Worm (Caenorhabditis elegans) whole organism, L2 larva: ENCODE data around the gene ani-2.
A peak's percentile ranks its signal among the peaks of the same experiment; 100 is the strongest.

Source experiments
- C34F6.9 ChIP-seq: fragments of 150-350 bp; optimal IDR thresholded peaks from 2 replicates; lab custom pipeline; 2014; ENCODE audit warnings: missing biosample characterization, missing genetic modification characterization
- F13H6.1 ChIP-seq: sonication (generic microtip); optimal IDR thresholded peaks from 2 replicates; lab custom pipeline; 2016; ENCODE audit warnings: missing genetic modification characterization, missing compliant biosample characterization
- R02D3.7 ChIP-seq: fragments of 150-350 bp; optimal IDR thresholded peaks from 2 replicates; lab custom pipeline; 2014; ENCODE audit warnings: missing biosample characterization, missing genetic modification characterization
- Y55F3AM.14 ChIP-seq: fragments of 200-800 bp; sonication (Bioruptor generic); optimal IDR thresholded peaks from 2 replicates; lab custom pipeline; 2018; ENCODE audit warnings: mild to moderate bottlenecking, missing genetic modification characterization, missing compliant biosample characterization
- alr-1 ChIP-seq: fragments of 150-350 bp; optimal IDR thresholded peaks from 2 replicates; lab custom pipeline; 2014; ENCODE audit warnings: missing biosample characterization, missing genetic modification characterization
- aly-2 ChIP-seq: fragments of 150-350 bp; optimal IDR thresholded peaks from 2 replicates; lab custom pipeline; 2014; ENCODE audit warnings: missing biosample characterization, missing genetic modification characterization
- ama-1 ChIP-seq: fragments of 150-350 bp; optimal IDR thresholded peaks from 2 replicates; lab custom pipeline; 2018; ENCODE audit warnings: inconsistent platforms
- blmp-1 ChIP-seq: sonication (generic microtip); optimal IDR thresholded peaks from 2 replicates; lab custom pipeline; 2017; ENCODE audit warnings: missing genetic modification characterization, mild to moderate bottlenecking, missing compliant biosample characterization, antibody characterized with exemption, moderate library complexity; ENCODE audit not compliant: insufficient read depth
- ceh-16 ChIP-seq: fragments of 150-350 bp; optimal IDR thresholded peaks from 2 replicates; lab custom pipeline; 2014; ENCODE audit warnings: missing biosample characterization, missing genetic modification characterization
- ceh-82 ChIP-seq: fragments of 150-350 bp; optimal IDR thresholded peaks from 2 replicates; lab custom pipeline; 2014; ENCODE audit warnings: missing biosample characterization, missing genetic modification characterization
- crh-2 ChIP-seq: sonication (generic microtip); optimal IDR thresholded peaks from 2 replicates; lab custom pipeline; 2017; ENCODE audit warnings: missing biosample characterization, missing genetic modification characterization
- egl-27 ChIP-seq: sonication (generic microtip); optimal IDR thresholded peaks from 3 replicates; lab custom pipeline; 2017; ENCODE audit warnings: missing biosample characterization, missing genetic modification reagents, missing genetic modification characterization
- elt-1 ChIP-seq: fragments of 150-350 bp; optimal IDR thresholded peaks from 2 replicates; lab custom pipeline; 2014; ENCODE audit warnings: missing biosample characterization, missing genetic modification characterization
- elt-3 ChIP-seq: sonication (generic microtip); optimal IDR thresholded peaks from 2 replicates; lab custom pipeline; 2017; ENCODE audit warnings: missing biosample characterization, missing genetic modification characterization
- fos-1 ChIP-seq: fragments of 150-350 bp; optimal IDR thresholded peaks from 2 replicates; lab custom pipeline; 2014; ENCODE audit warnings: missing biosample characterization, missing genetic modification characterization
- gmeb-1 ChIP-seq: fragments of 150-350 bp; optimal IDR thresholded peaks from 2 replicates; lab custom pipeline; 2014; ENCODE audit warnings: missing biosample characterization, missing genetic modification characterization
- lin-11 ChIP-seq: fragments of 150-350 bp; sonication (generic microtip); optimal IDR thresholded peaks from 2 replicates; lab custom pipeline; 2014; ENCODE audit warnings: missing biosample characterization, missing genetic modification characterization, inconsistent platforms, mixed read lengths
- lin-13 ChIP-seq: fragments of 150-350 bp; optimal IDR thresholded peaks from 2 replicates; lab custom pipeline; 2014; ENCODE audit warnings: missing biosample characterization, missing genetic modification reagents, missing genetic modification characterization
- lin-39 ChIP-seq: fragments of 150-350 bp; optimal IDR thresholded peaks from 2 replicates; lab custom pipeline; 2014; ENCODE audit warnings: missing biosample characterization, missing genetic modification reagents, missing genetic modification characterization
- lsy-2 ChIP-seq, 2 experiments: fragments of 150-350 bp in 1 of 2; sonication (generic microtip) in 1 of 2; optimal IDR thresholded peaks; 2 replicates each; lab custom pipeline; 2014 to 2017; ENCODE audit warnings: missing biosample characterization in 2 of 2, missing genetic modification characterization in 2 of 2
- mab-5 ChIP-seq: fragments of 150-350 bp; optimal IDR thresholded peaks from 2 replicates; lab custom pipeline; 2014; ENCODE audit warnings: missing biosample characterization, missing genetic modification characterization
- mbf-1 ChIP-seq: sonication (generic microtip); optimal IDR thresholded peaks from 2 replicates; lab custom pipeline; 2017; ENCODE audit warnings: missing biosample characterization, missing genetic modification characterization
- mdl-1 ChIP-seq, 2 experiments: fragments of 150-350 bp in 1 of 2; sonication (generic microtip) in 1 of 2; optimal IDR thresholded peaks; 2 replicates each; lab custom pipeline; 2017; ENCODE audit warnings: missing biosample characterization in 2 of 2, missing genetic modification characterization in 2 of 2
- nhr-10 ChIP-seq: sonication (generic microtip); optimal IDR thresholded peaks from 2 replicates; lab custom pipeline; 2017; ENCODE audit warnings: missing biosample characterization, missing genetic modification characterization
- nhr-11 ChIP-seq: fragments of 150-350 bp; optimal IDR thresholded peaks from 2 replicates; lab custom pipeline; 2014; ENCODE audit warnings: missing biosample characterization, missing genetic modification characterization
- nhr-12 ChIP-seq: fragments of 150-350 bp; optimal IDR thresholded peaks from 2 replicates; lab custom pipeline; 2014; ENCODE audit warnings: missing biosample characterization, missing genetic modification characterization
- nhr-129 ChIP-seq: fragments of 150-350 bp; optimal IDR thresholded peaks from 2 replicates; lab custom pipeline; 2014; ENCODE audit warnings: missing biosample characterization, missing genetic modification characterization
- nhr-21 ChIP-seq: fragments of 150-350 bp; optimal IDR thresholded peaks from 2 replicates; lab custom pipeline; 2014; ENCODE audit warnings: missing biosample characterization, missing genetic modification characterization
- nhr-23 ChIP-seq: fragments of 150-350 bp; optimal IDR thresholded peaks from 2 replicates; lab custom pipeline; 2014; ENCODE audit warnings: missing biosample characterization, missing genetic modification reagents, missing genetic modification characterization
- nhr-237 ChIP-seq: fragments of 150-350 bp; optimal IDR thresholded peaks from 2 replicates; lab custom pipeline; 2014; ENCODE audit warnings: missing biosample characterization, missing genetic modification characterization
- nhr-25 ChIP-seq: fragments of 150-350 bp; sonication (generic microtip); optimal IDR thresholded peaks from 3 replicates; lab custom pipeline; 2014; ENCODE audit warnings: missing biosample characterization, missing genetic modification characterization
- nhr-6 ChIP-seq: fragments of 150-350 bp; optimal IDR thresholded peaks from 2 replicates; lab custom pipeline; 2014; ENCODE audit warnings: missing biosample characterization, missing genetic modification characterization
- nhr-77 ChIP-seq: fragments of 150-350 bp; optimal IDR thresholded peaks from 2 replicates; lab custom pipeline; 2014; ENCODE audit warnings: missing biosample characterization, missing genetic modification characterization
- peb-1 ChIP-seq: fragments of 150-350 bp; optimal IDR thresholded peaks from 2 replicates; lab custom pipeline; 2014; ENCODE audit warnings: missing biosample characterization, missing genetic modification characterization
- sem-4 ChIP-seq: fragments of 150-350 bp; optimal IDR thresholded peaks from 2 replicates; lab custom pipeline; 2014; ENCODE audit warnings: missing biosample characterization, missing genetic modification reagents, missing genetic modification characterization
- skn-1 ChIP-seq: sonication (generic microtip); optimal IDR thresholded peaks from 2 replicates; lab custom pipeline; 2017; ENCODE audit warnings: missing biosample characterization, missing genetic modification characterization
- sma-3 ChIP-seq: sonication (generic microtip); optimal IDR thresholded peaks from 2 replicates; lab custom pipeline; 2016; ENCODE audit warnings: missing genetic modification reagents, missing genetic modification characterization, missing compliant biosample characterization
- sma-9 ChIP-seq, 2 experiments: fragments of 150-350 bp in 1 of 2; sonication (generic microtip) in 1 of 2; optimal IDR thresholded peaks; 2 replicates each; lab custom pipeline; 2014 to 2016; ENCODE audit warnings: missing genetic modification characterization in 2 of 2, mild to moderate bottlenecking in 1 of 2, missing biosample characterization in 1 of 2, missing compliant biosample characterization in 1 of 2, missing genetic modification reagents in 1 of 2, moderate library complexity in 1 of 2
- snpc-4 ChIP-seq: fragments of 150-350 bp; optimal IDR thresholded peaks from 2 replicates; lab custom pipeline; 2014; ENCODE audit warnings: missing biosample characterization, missing genetic modification characterization
- unc-39 ChIP-seq: fragments of 150-350 bp; optimal IDR thresholded peaks from 2 replicates; lab custom pipeline; 2014; ENCODE audit warnings: missing biosample characterization, missing genetic modification characterization
- unc-55 ChIP-seq: fragments of 150-350 bp; sonication (generic microtip); optimal IDR thresholded peaks from 3 replicates; lab custom pipeline; 2014; ENCODE audit warnings: missing biosample characterization, missing genetic modification reagents, missing genetic modification characterization
- unc-62 ChIP-seq: fragments of 150-350 bp; optimal IDR thresholded peaks from 2 replicates; lab custom pipeline; 2014; ENCODE audit warnings: missing biosample characterization, missing genetic modification reagents, missing genetic modification characterization
- zag-1 ChIP-seq: fragments of 150-350 bp; optimal IDR thresholded peaks from 2 replicates; lab custom pipeline; 2014; ENCODE audit warnings: missing biosample characterization, missing genetic modification characterization
- ztf-1 ChIP-seq: fragments of 200-800 bp; sonication (Bioruptor generic); conservative IDR thresholded peaks from 2 replicates; pipeline ENCODE4 v1.3.6; 2022; ENCODE audit warnings: missing genetic modification characterization, missing compliant biosample characterization
- ztf-11 ChIP-seq: sonication (generic microtip); optimal IDR thresholded peaks from 2 replicates; lab custom pipeline; 2017; ENCODE audit warnings: missing biosample characterization, missing genetic modification characterization
- ztf-4 ChIP-seq: fragments of 150-350 bp; optimal IDR thresholded peaks from 2 replicates; lab custom pipeline; 2014; ENCODE audit warnings: missing biosample characterization, missing genetic modification characterization

ani-2 gene

DNA sequence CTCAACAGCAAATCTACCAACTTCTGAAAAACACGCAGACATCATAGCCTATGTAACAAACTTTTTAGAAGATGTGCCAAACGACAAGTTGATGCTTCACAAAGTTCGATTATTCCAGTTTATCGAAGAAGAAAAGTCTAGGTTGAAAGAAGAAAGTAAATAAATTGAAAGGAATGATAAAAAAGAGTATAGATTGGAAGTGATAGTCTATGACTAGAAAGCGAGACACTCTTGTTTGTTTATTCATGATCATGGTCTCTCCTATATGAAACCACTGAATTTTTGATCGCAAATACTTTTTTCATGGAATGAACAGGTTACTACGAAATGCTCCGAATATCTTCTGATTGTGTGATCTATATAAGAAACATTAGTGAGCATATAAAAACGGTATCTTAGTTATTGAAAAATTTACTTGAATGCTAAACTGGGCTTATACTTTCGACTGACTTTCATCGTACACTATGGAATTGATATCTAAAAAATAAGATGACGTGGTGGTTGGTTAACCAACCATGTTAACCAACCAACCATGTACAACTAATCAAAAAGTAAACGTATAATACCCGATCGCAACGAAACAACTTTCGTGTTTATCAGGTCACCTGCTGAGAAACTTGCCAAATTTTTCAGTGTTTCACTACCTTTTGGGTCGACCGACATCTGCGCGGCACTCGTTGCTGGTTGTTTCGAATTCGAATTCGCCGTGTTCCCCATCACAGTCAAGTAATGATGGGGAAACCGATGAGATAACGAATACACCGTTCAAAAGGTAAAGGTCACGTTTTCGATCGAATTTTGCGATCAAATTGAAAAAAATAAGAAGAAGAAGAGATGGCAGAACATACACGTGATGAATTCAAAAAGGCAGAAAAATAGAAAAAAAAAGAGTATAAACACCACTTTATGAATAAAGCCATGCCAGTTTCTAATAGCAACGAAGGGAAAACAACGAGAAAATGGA, 19.7 kb downstream of the ani-2 start, which contains the start of gene C32D5.8:
C32D5.8 (minus strand) TSS at position 770 of the 964 bp plus-strand sequence.
- no peak for TF ChIP-seq ceh-82 (tag; lab: Kevin White, UChicago)
- no peak for TF ChIP-seq zag-1 (tag; lab: Kevin White, UChicago)
- peak; percentile 12 for TF ChIP-seq ztf-4 (tag; lab: Kevin White, UChicago)
- no peak for TF ChIP-seq unc-55 (GFP tag; lab: Kevin White, UChicago)
- peak; percentile 79 for TF ChIP-seq nhr-25 (tag; lab: Kevin White, UChicago)
- TF ChIP-seq elt-3: no peak
- TF ChIP-seq fos-1 (tag; lab: Kevin White, UChicago): peak; percentile 23
- TF ChIP-seq elt-1 (tag; lab: Kevin White, UChicago): no peak
- peak; percentile 48 for TF ChIP-seq sma-9 (GFP tag; optimal IDR thresholded peaks at IDR 0.05; lab: Kevin White, UChicago)
- no peak for TF ChIP-seq sma-9 (tag; optimal IDR thresholded peaks at IDR 0.05; lab: Kevin White, UChicago)
- no peak for TF ChIP-seq sem-4 (tag; lab: Kevin White, UChicago)
- TF ChIP-seq ama-1 (lab: Kevin White, UChicago): peak; percentile 38
- no peak for TF ChIP-seq lin-39 (tag; lab: Kevin White, UChicago)
- no peak for TF ChIP-seq nhr-77 (tag; lab: Kevin White, UChicago)
- TF ChIP-seq crh-2 (tag; lab: Kevin White, UChicago): peak; percentile 33
- no peak for TF ChIP-seq nhr-129 (tag; lab: Kevin White, UChicago)
- no peak for TF ChIP-seq ztf-11 (tag; lab: Kevin White, UChicago)
- TF ChIP-seq lin-11: no peak
- no peak for TF ChIP-seq lin-13
- no peak for TF ChIP-seq nhr-10 (tag; lab: Kevin White, UChicago)
- peak; percentile 51 for TF ChIP-seq nhr-21
- TF ChIP-seq blmp-1 (tag; lab: Kevin White, UChicago): peak; percentile 45
- no peak for TF ChIP-seq mdl-1 (tag; optimal IDR thresholded peaks at IDR 0.05; lab: Kevin White, UChicago)
- no peak for TF ChIP-seq nhr-12 (tag; lab: Kevin White, UChicago)
- TF ChIP-seq mab-5 (tag; lab: Kevin White, UChicago): no peak
- no peak for TF ChIP-seq ztf-1 (GFP tag; lab: Robert Waterston, UW)
- peak; percentile 10 for TF ChIP-seq sma-3 (GFP tag; lab: Kevin White, UChicago)
- no peak for TF ChIP-seq alr-1
- TF ChIP-seq egl-27 (tag; lab: Kevin White, UChicago): no peak
- peak in 1 of 2 experiments; percentile 4 for TF ChIP-seq lsy-2 (tag; optimal IDR thresholded peaks at IDR 0.05; lab: Kevin White, UChicago)
- TF ChIP-seq skn-1: no peak
- TF ChIP-seq nhr-23 (tag; lab: Kevin White, UChicago): no peak
- no peak for TF ChIP-seq snpc-4 (tag; lab: Kevin White, UChicago)
- no peak for TF ChIP-seq nhr-6 (tag; lab: Kevin White, UChicago)
- TF ChIP-seq nhr-11 (tag; lab: Kevin White, UChicago): no peak
- TF ChIP-seq mbf-1 (tag; lab: Kevin White, UChicago): no peak
- TF ChIP-seq unc-39: no peak
- no peak for TF ChIP-seq F13H6.1
- TF ChIP-seq nhr-237: no peak
- no peak for TF ChIP-seq R02D3.7 (tag; lab: Kevin White, UChicago)
- TF ChIP-seq unc-62 (GFP tag; lab: Kevin White, UChicago): no peak
- TF ChIP-seq Y55F3AM.14: no peak
- TF ChIP-seq ceh-16 (tag; lab: Kevin White, UChicago): peak; percentile 57
- TF ChIP-seq aly-2: no peak
- no peak for TF ChIP-seq gmeb-1 (tag; lab: Kevin White, UChicago)
- TF ChIP-seq peb-1 (tag; lab: Kevin White, UChicago): no peak
- no peak for TF ChIP-seq C34F6.9 (tag; lab: Kevin White, UChicago)
